Fruit fly (Drosophila melanogaster): ENCODE results near the gene NimC2.

- TF ChIP-seq bab1 (GFP tag; optimal IDR thresholded peaks at IDR 0.05) (no peak), toe (GFP tag; optimal IDR thresholded peaks at IDR 0.05) (no peak), Mnt (GFP tag; optimal IDR thresholded peaks at IDR 0.05) (no peak), CG7101 (tag; optimal IDR thresholded peaks at IDR 0.05) (no peak), cic (GFP tag; optimal IDR thresholded peaks at IDR 0.05) (no peak), CG33017 (tag; optimal IDR thresholded peaks at IDR 0.05) (no peak), Clk (GFP tag; optimal IDR thresholded peaks at IDR 0.05) (no peak), kay (GFP tag; ENCODE audit: borderline replicate concordance) (no peak), pad (GFP tag; optimal IDR thresholded peaks at IDR 0.05) (no peak), CG12768 (GFP tag; optimal IDR thresholded peaks at IDR 0.05) (no peak)
Observed at dm6 chr2L:13979826-13980225, at the start of gene NimC2.

Measured in whole organism, adult.